Worm (Caenorhabditis elegans) whole organism, L3 larva: Measurements from ENCODE around the gene C39B5.6.
A peak's percentile ranks its signal among the peaks of the same experiment; 100 is the strongest.

Source experiments
- R02D3.7 ChIP-seq: fragments of 150-350 bp; optimal IDR thresholded peaks from 2 replicates; lab custom pipeline; 2014; ENCODE audit warnings: missing biosample characterization, missing genetic modification characterization
- ZK546.5 ChIP-seq: sonication (generic microtip); optimal IDR thresholded peaks from 2 replicates; lab custom pipeline; 2017; ENCODE audit warnings: missing biosample characterization, missing genetic modification characterization
- ceh-28 ChIP-seq: fragments of 150-350 bp; optimal IDR thresholded peaks from 2 replicates; lab custom pipeline; 2014; ENCODE audit warnings: missing biosample characterization, missing genetic modification reagents, missing genetic modification characterization
- ceh-82 ChIP-seq: fragments of 150-350 bp; optimal IDR thresholded peaks from 2 replicates; lab custom pipeline; 2014; ENCODE audit warnings: missing biosample characterization, missing genetic modification characterization
- ceh-9 ChIP-seq: sonication (generic microtip); optimal IDR thresholded peaks from 2 replicates; lab custom pipeline; 2018; ENCODE audit warnings: missing biosample characterization, missing genetic modification characterization
- daf-12 ChIP-seq: fragments of 150-350 bp; optimal IDR thresholded peaks from 2 replicates; lab custom pipeline; 2014; ENCODE audit warnings: missing biosample characterization, missing genetic modification reagents, missing genetic modification characterization
- egl-27 ChIP-seq: sonication (generic microtip); optimal IDR thresholded peaks from 4 replicates; lab custom pipeline; 2017; ENCODE audit warnings: missing biosample characterization, missing genetic modification reagents, missing genetic modification characterization
- elt-1 ChIP-seq: fragments of 150-350 bp; optimal IDR thresholded peaks from 2 replicates; lab custom pipeline; 2014; ENCODE audit warnings: missing biosample characterization, missing genetic modification characterization
- elt-2 ChIP-seq: sonication (generic microtip); optimal IDR thresholded peaks from 2 replicates; lab custom pipeline; 2016; ENCODE audit warnings: missing genetic modification reagents, mild to moderate bottlenecking, missing genetic modification characterization, missing compliant biosample characterization
- elt-3 ChIP-seq, 3 experiments: fragments of 150-350 bp in 1 of 3; sonication (generic microtip) in 2 of 3; optimal IDR thresholded peaks; 2 replicates in 2 of 3; 4 replicates in 1 of 3; lab custom pipeline; 2014 to 2017; ENCODE audit warnings: missing biosample characterization in 3 of 3, missing genetic modification characterization in 3 of 3
- eor-1 ChIP-seq, 2 experiments: fragments of 150-350 bp; optimal IDR thresholded peaks; 2 replicates each; lab custom pipeline; 2014 to 2018; ENCODE audit warnings: missing biosample characterization in 2 of 2, missing genetic modification characterization in 2 of 2
- fkh-10 ChIP-seq: sonication (generic microtip); optimal IDR thresholded peaks from 2 replicates; lab custom pipeline; 2017; ENCODE audit warnings: missing biosample characterization, missing genetic modification reagents, missing genetic modification characterization
- fkh-2 ChIP-seq: fragments of 150-350 bp; optimal IDR thresholded peaks from 2 replicates; lab custom pipeline; 2014; ENCODE audit warnings: missing biosample characterization, missing genetic modification reagents, missing genetic modification characterization
- fos-1 ChIP-seq: fragments of 150-350 bp; optimal IDR thresholded peaks from 2 replicates; lab custom pipeline; 2014; ENCODE audit warnings: missing biosample characterization, missing genetic modification characterization
- hmg-11 ChIP-seq: sonication (generic microtip); optimal IDR thresholded peaks from 2 replicates; lab custom pipeline; 2016; ENCODE audit warnings: missing genetic modification characterization, missing compliant biosample characterization
- lin-39 ChIP-seq: fragments of 150-350 bp; optimal IDR thresholded peaks from 2 replicates; lab custom pipeline; 2018; ENCODE audit warnings: missing biosample characterization, missing genetic modification reagents, missing genetic modification characterization
- lsy-12 ChIP-seq: sonication (generic microtip); optimal IDR thresholded peaks from 2 replicates; lab custom pipeline; 2016; ENCODE audit warnings: mild to moderate bottlenecking, missing genetic modification characterization, missing compliant biosample characterization
- mdl-1 ChIP-seq: fragments of 150-350 bp; optimal IDR thresholded peaks from 2 replicates; lab custom pipeline; 2014; ENCODE audit warnings: missing biosample characterization, missing genetic modification characterization
- mml-1 ChIP-seq: fragments of 150-350 bp; sonication (generic microtip); optimal IDR thresholded peaks from 3 replicates; lab custom pipeline; 2014; ENCODE audit warnings: missing biosample characterization, missing genetic modification characterization
- nhr-11 ChIP-seq: fragments of 150-350 bp; optimal IDR thresholded peaks from 2 replicates; lab custom pipeline; 2014; ENCODE audit warnings: missing biosample characterization, missing genetic modification characterization
- nhr-12 ChIP-seq: fragments of 150-350 bp; optimal IDR thresholded peaks from 2 replicates; lab custom pipeline; 2014; ENCODE audit warnings: missing biosample characterization, missing genetic modification characterization
- nhr-23 ChIP-seq: fragments of 150-350 bp; optimal IDR thresholded peaks from 2 replicates; lab custom pipeline; 2014; ENCODE audit warnings: missing biosample characterization, missing genetic modification reagents, missing genetic modification characterization
- nhr-237 ChIP-seq: fragments of 150-350 bp; optimal IDR thresholded peaks from 2 replicates; lab custom pipeline; 2014; ENCODE audit warnings: missing biosample characterization, missing genetic modification characterization
- nhr-25 ChIP-seq: sonication (generic microtip); optimal IDR thresholded peaks from 2 replicates; lab custom pipeline; 2017; ENCODE audit warnings: missing biosample characterization, missing genetic modification characterization
- nhr-43 ChIP-seq: sonication (generic microtip); optimal IDR thresholded peaks from 2 replicates; lab custom pipeline; 2016; ENCODE audit warnings: mild to moderate bottlenecking, missing genetic modification characterization, missing compliant biosample characterization; ENCODE audit not compliant: poor library complexity, severe bottlenecking
- nhr-67 ChIP-seq: fragments of 150-350 bp; optimal IDR thresholded peaks from 2 replicates; lab custom pipeline; 2014; ENCODE audit warnings: missing biosample characterization, missing genetic modification characterization
- nhr-76 ChIP-seq: fragments of 150-350 bp; sonication (generic microtip); optimal IDR thresholded peaks from 5 replicates; lab custom pipeline; 2014; ENCODE audit warnings: missing biosample characterization, missing genetic modification characterization
- nhr-77 ChIP-seq: fragments of 150-350 bp; optimal IDR thresholded peaks from 2 replicates; lab custom pipeline; 2014; ENCODE audit warnings: missing biosample characterization, missing genetic modification characterization
- pha-4 ChIP-seq: fragments of 150-350 bp; optimal IDR thresholded peaks from 2 replicates; lab custom pipeline; 2014; ENCODE audit warnings: missing biosample characterization, missing genetic modification reagents, missing genetic modification characterization
- pqm-1 ChIP-seq: fragments of 150-350 bp; optimal IDR thresholded peaks from 2 replicates; lab custom pipeline; 2017; ENCODE audit warnings: missing biosample characterization, missing genetic modification characterization, inconsistent platforms
- sea-2 ChIP-seq: fragments of 150-350 bp; sonication (generic microtip); optimal IDR thresholded peaks from 4 replicates; lab custom pipeline; 2014; ENCODE audit warnings: missing biosample characterization, missing genetic modification reagents, missing genetic modification characterization
- snpc-4 ChIP-seq: fragments of 150-350 bp; optimal IDR thresholded peaks from 2 replicates; lab custom pipeline; 2014; ENCODE audit warnings: missing biosample characterization, missing genetic modification characterization
- tbx-2 ChIP-seq: sonication (generic microtip); optimal IDR thresholded peaks from 2 replicates; lab custom pipeline; 2016; ENCODE audit warnings: mild to moderate bottlenecking, missing genetic modification characterization, missing compliant biosample characterization
- unc-39 ChIP-seq: sonication (generic microtip); optimal IDR thresholded peaks from 4 replicates; lab custom pipeline; 2017; ENCODE audit warnings: missing biosample characterization, missing genetic modification characterization
- zag-1 ChIP-seq: fragments of 150-350 bp; optimal IDR thresholded peaks from 2 replicates; lab custom pipeline; 2014; ENCODE audit warnings: missing biosample characterization, missing genetic modification characterization
- ztf-11 ChIP-seq: fragments of 150-350 bp; optimal IDR thresholded peaks from 2 replicates; lab custom pipeline; 2014; ENCODE audit warnings: missing biosample characterization, missing genetic modification characterization
- ztf-4 ChIP-seq: fragments of 150-350 bp; optimal IDR thresholded peaks from 2 replicates; lab custom pipeline; 2014; ENCODE audit warnings: missing biosample characterization, missing genetic modification characterization

Gene C39B5.6

DNA sequence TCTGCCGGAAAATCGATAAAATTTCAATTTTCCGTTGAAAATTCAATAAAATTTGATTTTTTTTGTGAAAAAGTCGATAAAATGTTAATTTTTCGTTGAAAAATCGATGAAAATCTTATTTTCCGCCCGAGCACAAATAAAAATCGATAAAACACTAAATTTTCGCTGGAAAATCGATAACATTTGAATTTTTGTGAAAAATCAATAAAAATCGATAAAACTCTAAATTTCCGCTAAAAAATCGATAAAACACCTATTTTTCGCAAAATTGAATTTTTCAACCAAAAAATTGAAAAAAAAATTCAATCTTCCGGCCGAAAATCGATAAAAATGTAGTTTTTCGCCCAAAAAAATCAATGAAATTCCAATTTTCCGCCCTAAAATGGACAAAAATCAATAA lies 7.3 kb downstream of the C39B5.6 start:
- TF ChIP-seq ceh-28 (peak; percentile 89), snpc-4 (tag; lab: Kevin White, UChicago) (no peak)

DNA sequence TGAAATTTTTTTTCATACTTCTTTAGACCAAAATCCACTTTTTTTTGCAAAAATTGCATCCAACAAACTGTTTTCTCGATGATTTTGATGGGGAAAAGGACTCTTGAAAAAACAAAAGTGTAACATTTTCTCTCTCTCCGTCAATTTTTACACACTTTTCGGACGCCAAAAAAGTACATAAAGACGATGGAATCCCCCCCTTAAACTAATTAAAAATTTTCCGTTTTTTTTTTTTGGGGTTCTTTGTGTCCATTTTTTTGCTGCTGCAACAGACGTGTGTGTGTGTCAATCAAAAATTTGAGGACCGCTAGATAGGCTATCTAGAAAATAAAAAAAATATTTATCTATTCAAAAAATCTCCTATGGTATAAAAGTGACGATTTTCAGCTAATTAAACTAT lies 10.1 kb downstream of the C39B5.6 start, which contains the start of gene C39B5.5:
C39B5.5 (plus strand) TSS at position 301 of the 400 bp plus-strand sequence.
- TF ChIP-seq ceh-9 (tag; lab: Kevin White, UChicago) (no peak), ztf-4 (tag; lab: Kevin White, UChicago) (no peak), fkh-10 (no peak), nhr-12 (tag; lab: Kevin White, UChicago) (no peak), hmg-11 (tag; lab: Kevin White, UChicago) (no peak), ceh-82 (no peak), nhr-237 (no peak), elt-2 (tag; lab: Kevin White, UChicago) (no peak), nhr-67 (tag; lab: Kevin White, UChicago) (no peak), snpc-4 (tag; lab: Kevin White, UChicago) (no peak), mml-1 (tag; lab: Kevin White, UChicago) (no peak), egl-27 (tag; lab: Kevin White, UChicago) (no peak), unc-39 (tag; lab: Kevin White, UChicago) (no peak), zag-1 (tag; lab: Kevin White, UChicago) (no peak), mdl-1 (tag; lab: Kevin White, UChicago) (no peak), daf-12 (tag; lab: Kevin White, UChicago) (no peak), nhr-23 (tag; lab: Kevin White, UChicago) (no peak), nhr-11 (tag; lab: Kevin White, UChicago) (no peak), elt-1 (no peak), tbx-2 (no peak)

DNA sequence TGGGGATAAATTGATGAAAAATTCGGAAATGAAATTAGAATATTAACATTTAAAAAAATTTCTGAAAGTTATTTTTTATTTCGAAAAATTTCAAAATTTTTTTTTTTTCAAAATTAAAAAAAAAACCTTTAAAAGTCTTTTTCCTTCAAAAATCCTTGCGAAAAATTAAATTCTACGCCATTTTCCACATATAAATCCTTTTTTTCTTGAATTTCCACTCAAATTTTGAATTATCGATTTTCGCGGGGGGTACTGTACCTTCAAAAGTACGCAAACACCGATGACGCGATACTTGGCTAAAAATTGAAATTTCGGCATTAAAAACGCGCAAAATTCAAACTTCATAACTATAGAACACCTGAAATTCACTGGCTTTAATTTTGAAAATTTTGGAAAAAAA lies 12.8 kb downstream of the C39B5.6 start:
- no peak for TF ChIP-seq nhr-77 (tag; lab: Kevin White, UChicago)
- TF ChIP-seq unc-39 (tag; lab: Kevin White, UChicago) = no peak
- no peak for TF ChIP-seq egl-27 (tag; lab: Kevin White, UChicago)
- TF ChIP-seq lin-39 (tag; lab: Kevin White, UChicago) = no peak
- TF ChIP-seq nhr-76 (tag; lab: Kevin White, UChicago) = no peak
- no peak for TF ChIP-seq zag-1 (tag; lab: Kevin White, UChicago)
- TF ChIP-seq ztf-11 (tag; lab: Kevin White, UChicago) = no peak

DNA sequence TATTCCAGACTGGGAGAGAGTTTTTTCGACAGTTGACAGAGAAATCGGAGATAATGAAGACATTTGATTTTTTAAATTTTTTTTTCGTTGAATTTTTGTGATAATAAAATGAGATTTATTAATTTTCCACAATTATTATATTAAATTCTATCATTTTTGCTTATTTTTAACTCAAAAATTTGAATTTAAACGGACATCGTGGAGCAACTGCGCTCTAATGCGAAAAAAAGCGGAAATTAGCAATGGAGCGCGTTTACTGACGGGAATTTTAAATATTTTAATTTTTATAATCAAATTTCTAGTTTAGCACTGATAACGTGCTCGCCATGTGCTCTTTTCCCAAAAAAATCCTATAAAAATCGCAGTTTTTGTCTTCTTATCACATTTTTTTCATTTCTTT lies 13.3 kb downstream of the C39B5.6 start, which contains the start of gene C39B5.14:
C39B5.14 (plus strand) TSS at position 301 of the 400 bp plus-strand sequence.
- TF ChIP-seq unc-39 (tag; lab: Kevin White, UChicago) (no peak), elt-2 (tag; lab: Kevin White, UChicago) (peak; percentile 56), ztf-11 (tag; lab: Kevin White, UChicago) (no peak)

DNA sequence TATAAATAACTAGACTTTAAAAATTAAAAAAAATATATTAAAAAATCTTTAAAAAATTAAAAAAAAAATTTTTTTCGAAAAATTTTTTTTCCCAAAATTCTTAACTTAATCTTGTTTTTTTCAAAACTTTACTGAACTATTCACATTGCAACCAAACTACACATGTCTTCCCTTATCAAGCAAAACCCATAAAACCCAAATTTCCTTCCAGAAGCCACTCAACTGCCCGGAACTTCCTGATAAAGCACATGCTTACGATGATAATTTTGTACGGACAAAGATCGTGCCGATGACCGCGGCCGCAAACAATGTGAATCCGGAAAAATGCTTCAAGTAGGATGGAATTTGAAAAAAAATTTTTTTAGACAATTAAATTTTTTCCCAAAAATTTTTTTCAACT lies 14.5 kb downstream of the C39B5.6 start:
- TF ChIP-seq unc-39 (tag; lab: Kevin White, UChicago) (no peak), ceh-9 (tag; lab: Kevin White, UChicago) (no peak), pha-4 (tag; lab: Kevin White, UChicago) (no peak), fkh-2 (tag; lab: Kevin White, UChicago) (no peak), elt-2 (tag; lab: Kevin White, UChicago) (peak; percentile 70), nhr-43 (no peak), nhr-77 (tag; lab: Kevin White, UChicago) (no peak), elt-3 (tag; optimal IDR thresholded peaks at IDR 0.05; lab: Kevin White, UChicago) (no peak), mml-1 (tag; lab: Kevin White, UChicago) (no peak), pqm-1 (tag; lab: Kevin White, UChicago) (peak; percentile 23), ztf-4 (tag; lab: Kevin White, UChicago) (no peak)

DNA sequence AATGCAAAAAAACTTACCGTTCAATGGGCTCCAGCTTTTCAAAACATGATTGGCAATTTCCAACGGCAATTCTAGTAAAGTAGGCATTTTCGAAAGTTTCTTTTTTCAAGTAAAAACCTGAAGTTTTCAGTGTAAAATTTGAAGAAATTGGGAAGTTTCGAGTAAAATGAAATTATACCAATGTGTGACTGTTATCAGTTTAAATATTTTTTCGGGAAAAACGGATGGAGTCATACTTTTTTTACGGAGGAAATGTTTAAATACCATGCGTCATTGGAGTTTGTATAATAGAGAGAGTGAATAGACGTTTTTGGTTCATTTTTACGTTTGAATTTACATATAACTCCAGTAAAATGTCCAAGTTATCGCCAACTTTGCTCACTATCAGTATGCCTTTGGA lies 21.6 kb downstream of the C39B5.6 start, which contains the start of gene fbxa-12:
fbxa-12 (plus strand) TSS at position 301 of the 400 bp plus-strand sequence.
- TF ChIP-seq lsy-12 (no peak), sea-2 (GFP tag; lab: Kevin White, UChicago) (no peak), egl-27 (tag; lab: Kevin White, UChicago) (no peak), ceh-82 (no peak), nhr-11 (tag; lab: Kevin White, UChicago) (no peak), nhr-12 (tag; lab: Kevin White, UChicago) (no peak), unc-39 (tag; lab: Kevin White, UChicago) (no peak), tbx-2 (no peak), R02D3.7 (tag; lab: Kevin White, UChicago) (no peak), fos-1 (tag; lab: Kevin White, UChicago) (no peak), eor-1 (tag; optimal IDR thresholded peaks at IDR 0.05; lab: Kevin White, UChicago) (no peak), nhr-25 (tag; lab: Kevin White, UChicago) (no peak), ZK546.5 (tag; lab: Kevin White, UChicago) (no peak), hmg-11 (tag; lab: Kevin White, UChicago) (no peak), nhr-67 (tag; lab: Kevin White, UChicago) (no peak)
- TF ChIP-seq, all 47 proteins: peak for 0
